Worm (Caenorhabditis elegans) whole organism, L4 larva: Measurements from ENCODE around the gene cks-1.

Experiments used
- dmd-8 ChIP-seq: fragments of 200-800 bp; sonication (Bioruptor generic); IDR thresholded peaks from 2 replicates; pipeline ENCODE4 v1.3.6; 2022; ENCODE audit warnings: missing genetic modification characterization, missing compliant biosample characterization
- lim-7 ChIP-seq: fragments of 200-800 bp; sonication (Bioruptor generic); IDR thresholded peaks from 2 replicates; pipeline ENCODE4 v1.3.6; 2022; ENCODE audit warnings: missing genetic modification characterization, missing compliant biosample characterization
- lsy-2 ChIP-seq, 2 experiments: fragments of 150-350 bp in 1 of 2; sonication (generic microtip) in 1 of 2; optimal IDR thresholded peaks; 2 replicates each; lab custom pipeline; 2014 to 2017; ENCODE audit warnings: missing biosample characterization in 2 of 2, missing genetic modification characterization in 2 of 2
- nhr-237 ChIP-seq: sonication (generic microtip); optimal IDR thresholded peaks from 2 replicates; lab custom pipeline; 2017; ENCODE audit warnings: missing biosample characterization, missing genetic modification characterization
- unc-39 ChIP-seq: sonication (generic microtip); optimal IDR thresholded peaks from 2 replicates; lab custom pipeline; 2017; ENCODE audit warnings: missing biosample characterization, missing genetic modification characterization
- zag-1 ChIP-seq: fragments of 150-350 bp; optimal IDR thresholded peaks from 2 replicates; lab custom pipeline; 2014; ENCODE audit warnings: missing biosample characterization, missing genetic modification characterization

DNA sequence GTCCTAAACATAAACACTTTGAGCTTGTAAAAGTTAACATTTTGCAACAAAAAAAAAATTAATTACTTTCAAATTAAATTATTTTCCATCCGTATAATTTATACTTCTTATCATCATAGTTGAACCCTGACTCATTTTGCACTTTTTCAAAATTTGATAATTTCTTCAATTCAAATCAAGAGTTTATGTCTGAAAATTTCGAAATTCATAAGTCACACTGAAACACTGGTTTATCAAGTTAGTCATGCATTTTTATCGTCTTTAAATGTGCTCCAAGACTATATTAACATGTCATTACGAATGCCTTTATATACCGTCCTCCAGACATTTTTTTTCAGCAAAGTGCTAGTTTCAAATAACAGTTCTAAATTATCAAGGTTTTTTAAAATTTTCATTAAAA, 25.9 kb downstream of the cks-1 start:
- TF ChIP-seq dmd-8 (no peak), lsy-2 (tag; optimal IDR thresholded peaks at IDR 0.05; lab: Kevin White, UChicago) (no peak), lim-7 (GFP tag; lab: Robert Waterston, UW) (no peak), zag-1 (tag; lab: Kevin White, UChicago) (no peak), nhr-237 (no peak), unc-39 (tag; lab: Kevin White, UChicago) (no peak)
